Worm (Caenorhabditis elegans): ENCODE data around the gene acdh-13.

ce11 chrIV:8464187-8464586 is 34.4 kb downstream of the acdh-13 start:
- no peak for TF ChIP-seq flt-1 (GFP tag; IDR thresholded peaks at IDR 0.05)
- TF ChIP-seq ama-1 (optimal IDR thresholded peaks at IDR 0.05) = no peak
- no peak for TF ChIP-seq sea-1 (GFP tag; conservative IDR thresholded peaks at IDR 0.05)
- TF ChIP-seq B0310.2 (tag; optimal IDR thresholded peaks at IDR 0.05) = no peak
- no peak for TF ChIP-seq scrt-1 (GFP tag; IDR thresholded peaks at IDR 0.05)
- no peak for TF ChIP-seq tra-4 (tag; optimal IDR thresholded peaks at IDR 0.05)
- no peak for TF ChIP-seq ceh-36 (tag; optimal IDR thresholded peaks at IDR 0.05)
- TF ChIP-seq pes-1 (GFP tag; IDR thresholded peaks at IDR 0.05) = no peak
- TF ChIP-seq aly-1 (tag; optimal IDR thresholded peaks at IDR 0.05) = no peak
- no peak for TF ChIP-seq hmg-4 (GFP tag; optimal IDR thresholded peaks at IDR 0.05)
- no peak for TF ChIP-seq F13C5.2 (tag; optimal IDR thresholded peaks at IDR 0.05)
- TF ChIP-seq tbx-37 (GFP tag; conservative IDR thresholded peaks at IDR 0.05) = no peak
- no peak for TF ChIP-seq hmbx-1 (tag; optimal IDR thresholded peaks at IDR 0.05)
- TF ChIP-seq ets-7 (tag; optimal IDR thresholded peaks at IDR 0.05) = no peak
